Fruit fly (Drosophila melanogaster): Measurements from ENCODE around the gene CG17764.

Gene CG17764

DNA sequence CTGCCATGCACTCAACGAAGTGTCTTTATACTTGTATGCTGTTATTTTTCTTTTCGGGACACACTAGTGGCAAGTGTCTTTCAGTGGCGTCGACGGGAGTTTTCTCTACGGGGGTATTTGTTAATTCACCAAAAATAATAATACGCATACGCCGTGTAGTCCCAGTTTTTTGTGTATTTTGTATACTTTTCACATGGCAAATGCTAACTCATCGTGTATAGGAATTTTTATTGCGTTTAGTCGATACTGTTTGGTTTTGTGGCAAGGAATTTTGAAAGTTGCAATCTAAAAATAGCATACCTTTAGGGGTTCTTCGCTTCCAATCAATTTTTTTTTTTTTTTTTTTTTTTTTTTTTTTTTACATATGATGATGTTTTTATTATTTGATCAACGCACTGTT is 31.2 kb upstream of the CG17764 start:
- TF ChIP-seq CG8319 (GFP tag; optimal IDR thresholded peaks at IDR 0.05) (no peak), pdm3 (GFP tag; optimal IDR thresholded peaks at IDR 0.05) (no peak), dsx (GFP tag; optimal IDR thresholded peaks at IDR 0.05; ENCODE audit: poor library complexity, severe bottlenecking) (no peak), CG3032 (tag; optimal IDR thresholded peaks at IDR 0.05) (no peak), CG32006 (GFP tag; optimal IDR thresholded peaks at IDR 0.05) (peak; percentile 27), lz (GFP tag; optimal IDR thresholded peaks at IDR 0.05) (no peak), ss (GFP tag; optimal IDR thresholded peaks at IDR 0.05) (no peak), fkh (GFP tag; optimal IDR thresholded peaks at IDR 0.05) (no peak)

DNA sequence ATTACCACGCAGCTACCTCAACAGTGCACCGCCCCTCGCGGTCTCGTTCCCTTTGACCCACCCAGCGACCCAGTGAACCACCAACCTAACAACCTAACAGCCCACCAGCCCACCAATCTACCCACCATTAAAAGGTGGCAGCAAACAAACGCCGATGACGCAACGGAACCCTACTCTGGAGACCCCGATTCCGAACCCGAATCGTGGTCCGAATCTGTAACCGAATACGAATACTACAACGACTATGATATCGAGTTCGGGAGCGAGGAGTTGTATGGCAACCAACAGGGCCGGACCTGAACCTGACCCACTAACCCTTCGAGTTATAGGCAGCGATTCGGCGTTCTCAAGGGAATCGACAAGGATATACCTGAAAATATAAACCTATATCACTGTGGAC is 30.1 kb upstream of the CG17764 start:
- peak; percentile 20 for TF ChIP-seq CG8319 (GFP tag; optimal IDR thresholded peaks at IDR 0.05)
- TF ChIP-seq vri (GFP tag; optimal IDR thresholded peaks at IDR 0.05) = no peak

DNA sequence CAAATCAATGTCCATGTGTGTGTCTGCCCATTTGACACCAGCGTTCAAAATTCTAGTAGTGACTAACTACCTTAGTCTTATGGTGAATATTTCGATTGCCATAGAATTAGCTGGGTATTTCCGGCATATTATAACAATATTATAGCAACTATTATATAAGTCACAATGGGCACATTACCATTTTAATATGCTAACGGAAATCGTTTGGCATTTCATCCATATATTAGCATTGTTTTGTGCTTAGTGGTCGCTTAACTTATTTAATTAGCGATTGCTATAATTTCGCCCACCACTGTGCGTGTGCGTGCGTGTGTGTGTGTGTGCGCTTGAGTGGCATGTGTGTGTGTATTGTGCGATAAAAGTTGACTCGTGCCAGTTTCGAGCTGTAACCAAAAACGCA is 29.5 kb upstream of the CG17764 start:
- TF ChIP-seq CG10669 (GFP tag; optimal IDR thresholded peaks at IDR 0.05) = peak; percentile 34
- TF ChIP-seq CG11762 (GFP tag; optimal IDR thresholded peaks at IDR 0.05; ENCODE audit: insufficient read depth) = no peak
- TF ChIP-seq Gug (GFP tag; IDR thresholded peaks at IDR 0.05) = no peak
- TF ChIP-seq CG3919 (GFP tag; optimal IDR thresholded peaks at IDR 0.05) = peak; percentile 54
- no peak for TF ChIP-seq CG9139 (GFP tag; optimal IDR thresholded peaks at IDR 0.05)
- peak; percentile 57 for TF ChIP-seq Met (GFP tag; optimal IDR thresholded peaks at IDR 0.05)
- peak; percentile 57 for TF ChIP-seq achi (GFP tag; optimal IDR thresholded peaks at IDR 0.05)
- peak; percentile 28 for TF ChIP-seq CG10631 (GFP tag; optimal IDR thresholded peaks at IDR 0.05)
- peak; percentile 41 for TF ChIP-seq Hr39 (GFP tag; optimal IDR thresholded peaks at IDR 0.05)
- TF ChIP-seq CG6163 (GFP tag; IDR thresholded peaks at IDR 0.05) = 0 out of 3 replicates have a peak, but pooled peaks have one; percentile 25
- TF ChIP-seq dsx (GFP tag; optimal IDR thresholded peaks at IDR 0.05; ENCODE audit: poor library complexity, severe bottlenecking) = no peak
- peak; percentile 45 for TF ChIP-seq CG31627 (GFP tag; optimal IDR thresholded peaks at IDR 0.05)
- TF ChIP-seq esn (GFP tag; optimal IDR thresholded peaks at IDR 0.05) = peak; percentile 78
- peak; percentile 54 for TF ChIP-seq Sox14 (GFP tag; optimal IDR thresholded peaks at IDR 0.05)
- no peak for TF ChIP-seq Eip75B (GFP tag; optimal IDR thresholded peaks at IDR 0.05)
- TF ChIP-seq Sox15 (GFP tag; optimal IDR thresholded peaks at IDR 0.05) = peak; percentile 63
- TF ChIP-seq acj6 (GFP tag; optimal IDR thresholded peaks at IDR 0.05) = peak; percentile 45
- TF ChIP-seq CG34406 (GFP tag; optimal IDR thresholded peaks at IDR 0.05) = peak; percentile 68
- no peak for TF ChIP-seq Lpt (GFP tag; optimal IDR thresholded peaks at IDR 0.05)
- TF ChIP-seq lz (GFP tag; optimal IDR thresholded peaks at IDR 0.05) = peak; percentile 73
- peak; percentile 74 for TF ChIP-seq Sox102F (GFP tag; optimal IDR thresholded peaks at IDR 0.05)
- TF ChIP-seq CG11902 (GFP tag; optimal IDR thresholded peaks at IDR 0.05) = peak; percentile 63
- TF ChIP-seq spab (GFP tag; optimal IDR thresholded peaks at IDR 0.05) = no peak
- TF ChIP-seq CG6792 (GFP tag; optimal IDR thresholded peaks at IDR 0.05) = peak; percentile 70
- TF ChIP-seq cyc (GFP tag; optimal IDR thresholded peaks at IDR 0.05) = peak; percentile 68
- TF ChIP-seq eg (GFP tag; IDR thresholded peaks at IDR 0.05) = peak; percentile 43; the same call in 1 of the 3 replicates
- TF ChIP-seq vri (GFP tag; optimal IDR thresholded peaks at IDR 0.05) = peak; percentile 15
- TF ChIP-seq Hr38 (GFP tag; optimal IDR thresholded peaks at IDR 0.05) = no peak
- TF ChIP-seq pdm3 (GFP tag; optimal IDR thresholded peaks at IDR 0.05) = peak; percentile 62
- peak; percentile 60 for TF ChIP-seq CG32006 (GFP tag; optimal IDR thresholded peaks at IDR 0.05)
- peak; percentile 29 for TF ChIP-seq CG1621 (tag; optimal IDR thresholded peaks at IDR 0.05)
- peak; percentile 23 for TF ChIP-seq CG8319 (GFP tag; optimal IDR thresholded peaks at IDR 0.05)
- TF ChIP-seq CG15336 (GFP tag; IDR thresholded peaks at IDR 0.05) = peak; percentile 54
- peak; percentile 77 for TF ChIP-seq CG6854 (GFP tag; optimal IDR thresholded peaks at IDR 0.05)
- peak; percentile 19 for TF ChIP-seq Hr4 (GFP tag; optimal IDR thresholded peaks at IDR 0.05)
- TF ChIP-seq Blimp-1 (GFP tag; optimal IDR thresholded peaks at IDR 0.05) = peak; percentile 64
- no peak for TF ChIP-seq ss (GFP tag; optimal IDR thresholded peaks at IDR 0.05)
- peak; percentile 60 for TF ChIP-seq Smox (GFP tag; optimal IDR thresholded peaks at IDR 0.05)
- TF ChIP-seq CG6276 (GFP tag; optimal IDR thresholded peaks at IDR 0.05) = peak; percentile 64
- peak; percentile 20 for TF ChIP-seq dac (GFP tag; optimal IDR thresholded peaks at IDR 0.05)
- no peak for TF ChIP-seq CG3032 (tag; optimal IDR thresholded peaks at IDR 0.05)
- TF ChIP-seq fkh (GFP tag; optimal IDR thresholded peaks at IDR 0.05) = no peak
- peak; percentile 67 for TF ChIP-seq CG8119 (GFP tag; IDR thresholded peaks at IDR 0.05)
- TF ChIP-seq svp (GFP tag) = peak; percentile 30
- TF ChIP-seq fd59A (GFP tag; optimal IDR thresholded peaks at IDR 0.05) = peak; percentile 26
- no peak for TF ChIP-seq salr (GFP tag; optimal IDR thresholded peaks at IDR 0.05)

All from whole organism, prepupa.